Worm (Caenorhabditis elegans) whole organism, mixed stage, embryonic: ENCODE results near the gene ncl-1.

Experiments
- blmp-1 ChIP-seq: fragments of 150-350 bp; optimal IDR thresholded peaks from 2 replicates; lab custom pipeline; 2014; ENCODE audit warnings: missing biosample characterization, missing genetic modification characterization
- elt-3 ChIP-seq: fragments of 150-350 bp; optimal IDR thresholded peaks from 2 replicates; lab custom pipeline; 2014; ENCODE audit warnings: missing biosample characterization, missing genetic modification characterization
- lsy-2 ChIP-seq: fragments of 150-350 bp; optimal IDR thresholded peaks from 2 replicates; lab custom pipeline; 2014; ENCODE audit warnings: missing biosample characterization, missing genetic modification characterization
- mab-5 ChIP-seq: fragments of 150-350 bp; optimal IDR thresholded peaks from 2 replicates; lab custom pipeline; 2014; ENCODE audit warnings: missing biosample characterization, missing genetic modification characterization
- mep-1 ChIP-seq: fragments of 150-350 bp; optimal IDR thresholded peaks from 2 replicates; lab custom pipeline; 2017; ENCODE audit warnings: missing biosample characterization, missing genetic modification reagents, missing genetic modification characterization, inconsistent platforms
- nhr-12 ChIP-seq: fragments of 150-350 bp; optimal IDR thresholded peaks from 2 replicates; lab custom pipeline; 2014; ENCODE audit warnings: missing biosample characterization, missing genetic modification characterization
- nhr-237 ChIP-seq: fragments of 150-350 bp; optimal IDR thresholded peaks from 2 replicates; lab custom pipeline; 2014; ENCODE audit warnings: missing biosample characterization, missing genetic modification characterization
- pha-4 ChIP-seq: fragments of 150-350 bp; optimal IDR thresholded peaks from 2 replicates; lab custom pipeline; 2018; ENCODE audit warnings: missing biosample characterization, missing genetic modification reagents, missing genetic modification characterization
- sem-2 ChIP-seq: fragments of 200-800 bp; sonication (Bioruptor generic); optimal IDR thresholded peaks from 2 replicates; lab custom pipeline; 2018; ENCODE audit warnings: mild to moderate bottlenecking, missing genetic modification characterization, missing compliant biosample characterization
- snpc-4 ChIP-seq: fragments of 150-350 bp; optimal IDR thresholded peaks from 2 replicates; lab custom pipeline; 2014; ENCODE audit warnings: missing biosample characterization, missing genetic modification characterization
- sptf-1 ChIP-seq: sonication (generic microtip); optimal IDR thresholded peaks from 2 replicates; lab custom pipeline; 2017; ENCODE audit warnings: mild to moderate bottlenecking, missing genetic modification characterization, moderate library complexity, missing compliant biosample characterization
- unc-62 ChIP-seq: fragments of 150-350 bp; optimal IDR thresholded peaks from 2 replicates; lab custom pipeline; 2014; ENCODE audit warnings: missing biosample characterization, missing genetic modification reagents, missing genetic modification characterization

DNA sequence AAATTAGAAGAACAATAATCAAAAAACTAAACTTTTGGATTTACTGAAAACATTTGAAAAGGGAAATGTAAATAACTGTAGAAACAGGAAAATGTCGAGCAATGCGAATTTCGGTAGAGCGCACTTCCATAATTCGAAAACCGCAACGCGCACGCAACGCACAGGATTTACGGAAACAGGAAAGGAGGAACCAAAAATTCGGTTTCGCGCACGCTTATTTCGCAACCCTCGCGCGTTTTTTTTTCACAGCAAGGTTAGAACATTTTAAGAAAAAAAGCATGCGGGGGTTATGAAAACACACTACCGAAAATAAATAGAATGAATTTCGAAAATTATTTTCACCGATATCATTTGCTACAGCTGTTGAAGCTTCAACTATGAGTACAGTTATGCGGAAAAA, 8.0 kb upstream of the ncl-1 start:
- TF ChIP-seq nhr-12 (tag; lab: Kevin White, UChicago) (no peak), snpc-4 (no peak), lsy-2 (no peak), mab-5 (no peak), pha-4 (tag; lab: Kevin White, UChicago) (no peak), sptf-1 (tag; lab: Kevin White, UChicago) (no peak), nhr-237 (no peak), unc-62 (GFP tag; lab: Kevin White, UChicago) (no peak), sem-2 (GFP tag; lab: Kevin White, UChicago) (no peak), mep-1 (tag; lab: Kevin White, UChicago) (no peak), elt-3 (tag; lab: Kevin White, UChicago) (no peak), blmp-1 (tag; lab: Kevin White, UChicago) (no peak)
